Worm (Caenorhabditis elegans) whole organism, L4 larva: ENCODE data around the gene vps-54.

Experiments used
- D1046.2 ChIP-seq: fragments of 200-800 bp; sonication (Bioruptor generic); IDR thresholded peaks from 2 replicates; pipeline ENCODE4 v1.3.6; 2022; ENCODE audit warnings: missing genetic modification characterization, missing compliant biosample characterization
- F37D6.2 ChIP-seq: sonication (generic microtip); optimal IDR thresholded peaks from 2 replicates; lab custom pipeline; 2016; ENCODE audit warnings: mild to moderate bottlenecking, missing genetic modification characterization, missing compliant biosample characterization
- F49E8.2 ChIP-seq: sonication (generic microtip); optimal IDR thresholded peaks from 2 replicates; lab custom pipeline; 2016; ENCODE audit warnings: missing compliant biosample characterization, mild to moderate bottlenecking, missing genetic modification characterization, borderline replicate concordance
- R02D3.7 ChIP-seq: fragments of 150-350 bp; sonication (generic microtip); optimal IDR thresholded peaks from 3 replicates; lab custom pipeline; 2014; ENCODE audit warnings: missing biosample characterization, missing genetic modification characterization
- aha-1 ChIP-seq: fragments of 150-350 bp; peaks from one replicate; lab custom pipeline; 2014; ENCODE audit warnings: missing biosample characterization, missing genetic modification characterization
- ama-1 ChIP-seq: fragments of 150-350 bp; optimal IDR thresholded peaks from 2 replicates; lab custom pipeline; 2014; ENCODE audit warnings: inconsistent platforms, mixed read lengths
- ceh-28 ChIP-seq: fragments of 150-350 bp; optimal IDR thresholded peaks from 2 replicates; lab custom pipeline; 2014; ENCODE audit warnings: missing biosample characterization, missing genetic modification reagents, missing genetic modification characterization
- ceh-44 ChIP-seq: fragments of 200-800 bp; sonication (Bioruptor generic); IDR thresholded peaks from 2 replicates; pipeline ENCODE4 v1.3.6; 2022; ENCODE audit warnings: missing genetic modification reagents, missing genetic modification characterization, missing compliant biosample characterization
- ceh-82 ChIP-seq: sonication (generic microtip); optimal IDR thresholded peaks from 2 replicates; lab custom pipeline; 2017; ENCODE audit warnings: missing biosample characterization, missing genetic modification characterization
- ces-1 ChIP-seq: fragments of 150-350 bp; sonication (generic microtip); optimal IDR thresholded peaks from 4 replicates; lab custom pipeline; 2014; ENCODE audit warnings: missing biosample characterization, missing genetic modification reagents, missing genetic modification characterization
- ctbp-1 ChIP-seq: fragments of 200-800 bp; sonication (Bioruptor generic); IDR thresholded peaks from 2 replicates; pipeline ENCODE4 v1.3.6; 2022; ENCODE audit warnings: missing genetic modification reagents, missing genetic modification characterization, missing compliant biosample characterization
- dmd-6 ChIP-seq: fragments of 200-800 bp; sonication (Bioruptor generic); IDR thresholded peaks from 2 replicates; pipeline ENCODE4 v1.3.6; 2022; ENCODE audit warnings: missing genetic modification reagents, missing genetic modification characterization, missing compliant biosample characterization
- dmd-8 ChIP-seq: fragments of 200-800 bp; sonication (Bioruptor generic); IDR thresholded peaks from 2 replicates; pipeline ENCODE4 v1.3.6; 2022; ENCODE audit warnings: missing genetic modification characterization, missing compliant biosample characterization
- dmd-9 ChIP-seq: fragments of 200-800 bp; sonication (Bioruptor generic); IDR thresholded peaks from 2 replicates; pipeline ENCODE4 v1.3.6; 2022; ENCODE audit warnings: missing genetic modification reagents, missing genetic modification characterization, missing compliant biosample characterization
- dpl-1 ChIP-seq: fragments of 150-350 bp; optimal IDR thresholded peaks from 2 replicates; lab custom pipeline; 2014; ENCODE audit warnings: missing biosample characterization, missing genetic modification reagents, missing genetic modification characterization
- dve-1 ChIP-seq: sonication (generic microtip); optimal IDR thresholded peaks from 2 replicates; lab custom pipeline; 2017; ENCODE audit warnings: antibody characterized with exemption, mild to moderate bottlenecking, missing genetic modification characterization, missing compliant biosample characterization; ENCODE audit not compliant: insufficient read depth
- fkh-10 ChIP-seq: fragments of 150-350 bp; optimal IDR thresholded peaks from 2 replicates; lab custom pipeline; 2014; ENCODE audit warnings: missing biosample characterization, missing genetic modification reagents, missing genetic modification characterization
- hif-1 ChIP-seq, 2 experiments: sonication (generic microtip); optimal IDR thresholded peaks; 2 replicates each; lab custom pipeline; 2016 to 2017; ENCODE audit warnings: missing compliant biosample characterization in 2 of 2, missing genetic modification characterization in 2 of 2, missing genetic modification reagents in 2 of 2, missing genotype in 2 of 2, mild to moderate bottlenecking in 1 of 2
- hlh-30 ChIP-seq: sonication (generic microtip); optimal IDR thresholded peaks from 2 replicates; lab custom pipeline; 2017; ENCODE audit warnings: antibody characterized with exemption, mild to moderate bottlenecking, missing genetic modification characterization, missing compliant biosample characterization; ENCODE audit not compliant: insufficient read depth
- jun-1 ChIP-seq: fragments of 150-350 bp; optimal IDR thresholded peaks from 2 replicates; lab custom pipeline; 2014; ENCODE audit warnings: missing biosample characterization, missing genetic modification reagents, missing genetic modification characterization
- lin-15B ChIP-seq: fragments of 150-350 bp; sonication (generic microtip); optimal IDR thresholded peaks from 3 replicates; lab custom pipeline; 2014; ENCODE audit warnings: missing biosample characterization, missing genetic modification characterization
- nhr-10 ChIP-seq: fragments of 150-350 bp; optimal IDR thresholded peaks from 2 replicates; lab custom pipeline; 2014; ENCODE audit warnings: missing biosample characterization, missing genetic modification characterization
- nhr-111 ChIP-seq: fragments of 200-800 bp; sonication (Bioruptor generic); optimal IDR thresholded peaks from 2 replicates; lab custom pipeline; 2018; ENCODE audit warnings: mild to moderate bottlenecking, missing genetic modification characterization, missing compliant biosample characterization
- nhr-25 ChIP-seq: sonication (generic microtip); optimal IDR thresholded peaks from 2 replicates; lab custom pipeline; 2017; ENCODE audit warnings: missing genetic modification characterization, mild to moderate bottlenecking, missing compliant biosample characterization, antibody characterized with exemption, moderate library complexity, borderline replicate concordance; ENCODE audit not compliant: insufficient read depth
- nhr-28 ChIP-seq: fragments of 150-350 bp; optimal IDR thresholded peaks from 2 replicates; lab custom pipeline; 2014; ENCODE audit warnings: missing biosample characterization, missing genetic modification characterization
- nhr-6 ChIP-seq: fragments of 150-350 bp; optimal IDR thresholded peaks from 2 replicates; lab custom pipeline; 2014; ENCODE audit warnings: missing biosample characterization, missing genetic modification characterization
- pha-4 ChIP-seq, 2 experiments: fragments of 150-350 bp in 1 of 2; fragments of 200-800 bp in 1 of 2; sonication (Bioruptor generic) in 1 of 2; IDR thresholded peaks in 1 of 2; optimal IDR thresholded peaks in 1 of 2; 2 replicates each; pipeline versions ENCODE4 v1.3.6 to Lab custom; 2014 to 2022; ENCODE audit warnings: missing genetic modification characterization in 2 of 2, missing genetic modification reagents in 2 of 2, missing biosample characterization in 1 of 2, missing compliant biosample characterization in 1 of 2
- php-3 ChIP-seq: fragments of 200-800 bp; sonication (Bioruptor generic); IDR thresholded peaks from 2 replicates; pipeline ENCODE4 v1.3.6; 2022; ENCODE audit warnings: missing genetic modification reagents, missing genetic modification characterization, missing compliant biosample characterization
- set-16 ChIP-seq: fragments of 200-800 bp; sonication (Bioruptor generic); IDR thresholded peaks from 2 replicates; pipeline ENCODE4 v1.3.6; 2022; ENCODE audit warnings: missing genetic modification reagents, missing genetic modification characterization, missing compliant biosample characterization
- snpc-4 ChIP-seq: fragments of 150-350 bp; optimal IDR thresholded peaks from 2 replicates; lab custom pipeline; 2014; ENCODE audit warnings: missing biosample characterization, missing genetic modification characterization
- tra-1 ChIP-seq: fragments of 200-800 bp; sonication (Bioruptor generic); IDR thresholded peaks from 2 replicates; pipeline ENCODE4 v1.3.6; 2022; ENCODE audit warnings: missing genetic modification reagents, missing genetic modification characterization, missing compliant biosample characterization
- unc-62 ChIP-seq, 3 experiments: fragments of 150-350 bp in 1 of 3; sonication (generic microtip); optimal IDR thresholded peaks in 2 of 3; peaks in 1 of 3; 1 replicate in 1 of 3; 2 replicates in 2 of 3; lab custom pipeline; 2014 to 2017; ENCODE audit warnings: missing biosample characterization in 3 of 3, missing genetic modification characterization in 3 of 3, missing genetic modification reagents in 3 of 3, missing genotype in 1 of 3
- zag-1 ChIP-seq: fragments of 150-350 bp; optimal IDR thresholded peaks from 2 replicates; lab custom pipeline; 2014; ENCODE audit warnings: missing biosample characterization, missing genetic modification characterization
- zfp-3 ChIP-seq: fragments of 200-800 bp; sonication (Bioruptor generic); conservative IDR thresholded peaks from 2 replicates; pipeline ENCODE4 v1.3.6; 2022; ENCODE audit warnings: missing genetic modification reagents, missing genetic modification characterization, missing compliant biosample characterization

The vps-54 gene

DNA sequence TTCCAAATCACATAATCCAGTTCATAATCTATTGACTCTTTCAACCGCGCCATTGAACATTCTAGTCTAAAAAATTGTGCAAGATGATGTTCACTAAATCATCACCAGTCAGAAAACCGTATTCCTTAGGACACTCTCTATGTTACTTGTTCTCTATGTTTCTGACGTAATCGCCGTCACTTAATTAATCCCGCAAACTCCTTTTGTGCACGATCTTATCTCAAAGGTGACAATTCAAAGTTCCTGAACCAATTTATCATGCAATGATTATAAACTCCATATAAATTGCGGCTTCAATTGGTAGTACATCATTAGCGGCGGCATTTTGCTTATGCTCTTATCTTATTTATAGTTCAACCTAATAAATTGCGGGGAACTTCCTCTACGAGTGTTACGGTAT is 13.4 kb downstream of the vps-54 start:
- no peak for TF ChIP-seq ceh-28 (tag; lab: Kevin White, UChicago)
- TF ChIP-seq dve-1 (tag; lab: Kevin White, UChicago), result peak; percentile 18
- TF ChIP-seq dmd-6 (GFP tag; lab: Robert Waterston, UW), result peak; percentile 82
- TF ChIP-seq, all 104 proteins: peak for 2

DNA sequence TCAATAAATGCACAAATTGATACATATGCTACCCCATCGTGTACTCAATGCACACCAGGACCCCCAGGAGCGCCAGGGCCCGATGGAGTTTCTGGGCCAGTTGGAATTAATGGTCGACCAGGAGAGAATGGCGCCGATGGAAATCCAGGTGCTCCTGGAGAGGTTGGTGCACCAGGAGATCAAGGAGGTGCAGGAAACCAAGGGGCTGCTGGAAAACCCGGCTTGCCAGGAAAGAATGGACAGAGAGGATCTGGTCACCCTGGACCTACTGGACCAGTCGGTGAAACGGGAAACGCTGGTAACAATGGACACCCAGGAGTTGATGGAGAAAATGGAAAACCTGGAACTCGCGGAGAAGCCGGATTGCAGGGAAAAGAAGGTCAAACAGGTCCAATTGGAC is 14.6 kb downstream of the vps-54 start:
- TF ChIP-seq unc-62 (GFP tag; optimal IDR thresholded peaks at IDR 0.05 in 1 of 2; lab: Kevin White, UChicago) (peak in 1 of 2 experiments; percentile 73), unc-62 (tag; optimal IDR thresholded peaks at IDR 0.05; lab: Kevin White, UChicago) (no peak), set-16 (GFP tag; lab: Robert Waterston, UW) (peak; percentile 84; the same call in 1 of the 2 replicates), nhr-10 (no peak)

DNA sequence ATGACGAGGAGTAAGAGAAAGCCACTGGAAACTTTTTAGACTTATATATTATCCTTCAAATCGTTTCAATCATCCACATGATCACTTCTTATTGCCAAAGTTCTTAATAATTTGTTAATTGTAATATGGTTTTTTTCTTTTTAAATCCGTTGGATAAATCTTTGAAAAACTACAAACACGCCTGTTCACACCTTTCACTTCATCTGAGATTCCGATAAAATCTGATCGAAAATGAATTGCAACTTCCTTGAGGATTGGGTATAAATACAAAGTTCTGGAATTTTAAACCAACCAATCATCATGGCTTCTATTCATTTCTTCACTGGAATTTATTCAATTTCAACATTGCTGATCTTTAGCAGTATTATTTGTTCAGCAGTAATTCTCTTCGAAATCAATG is 15.6 kb downstream of the vps-54 start, which contains the start of gene col-152:
Gene col-152 (plus strand): TSS at position 301 of the 400 bp plus-strand sequence.
- TF ChIP-seq D1046.2 (GFP tag; lab: Robert Waterston, UW) (no peak), dmd-6 (GFP tag; lab: Robert Waterston, UW) (no peak), F49E8.2 (tag; lab: Kevin White, UChicago) (no peak), ctbp-1 (GFP tag; lab: Robert Waterston, UW) (no peak), R02D3.7 (tag; lab: Kevin White, UChicago) (no peak), ceh-44 (GFP tag; lab: Robert Waterston, UW) (no peak), dpl-1 (GFP tag; lab: Kevin White, UChicago) (no peak), nhr-6 (tag; lab: Kevin White, UChicago) (no peak), aha-1 (tag; lab: Kevin White, UChicago) (no peak), nhr-25 (tag; lab: Kevin White, UChicago) (no peak), snpc-4 (no peak), jun-1 (tag; lab: Kevin White, UChicago) (no peak), php-3 (GFP tag; lab: Robert Waterston, UW) (no peak), dmd-8 (GFP tag; lab: Robert Waterston, UW) (no peak), ama-1 (lab: Kevin White, UChicago) (no peak), ces-1 (GFP tag; lab: Kevin White, UChicago) (no peak), dmd-9 (no peak), hlh-30 (tag; lab: Kevin White, UChicago) (no peak), pha-4 (GFP tag; IDR thresholded peaks at IDR 0.05; lab: Robert Waterston, UW) (no peak), pha-4 (tag; optimal IDR thresholded peaks at IDR 0.05; lab: Kevin White, UChicago) (no peak)

DNA sequence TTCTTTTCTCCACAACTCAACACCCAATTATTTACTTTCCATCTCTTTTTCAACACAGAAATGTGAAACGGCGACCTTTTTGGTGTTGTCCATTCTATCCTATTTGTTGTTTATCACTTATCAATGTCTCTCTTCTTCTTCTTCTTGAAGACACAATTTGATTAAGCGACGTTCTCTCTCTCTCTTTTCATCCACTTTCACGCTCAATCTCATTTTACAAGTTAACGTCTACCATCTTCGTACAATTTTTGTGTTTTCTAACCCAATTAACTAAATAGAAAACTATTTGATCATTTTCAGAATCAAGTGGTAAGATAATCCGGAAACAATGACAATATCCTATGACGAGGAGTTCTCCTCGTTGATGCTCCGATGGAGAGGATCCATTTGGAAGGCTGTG is 18.5 kb downstream of the vps-54 start, which contains the start of gene best-14:
Gene best-14 (plus strand): TSS at position 301 of the 400 bp plus-strand sequence.
- peak in 1 of 2 experiments; percentile 34 for TF ChIP-seq unc-62 (GFP tag; optimal IDR thresholded peaks at IDR 0.05 in 1 of 2; lab: Kevin White, UChicago)
- no peak for TF ChIP-seq unc-62 (tag; optimal IDR thresholded peaks at IDR 0.05; lab: Kevin White, UChicago)
- no peak for TF ChIP-seq lin-15B

DNA sequence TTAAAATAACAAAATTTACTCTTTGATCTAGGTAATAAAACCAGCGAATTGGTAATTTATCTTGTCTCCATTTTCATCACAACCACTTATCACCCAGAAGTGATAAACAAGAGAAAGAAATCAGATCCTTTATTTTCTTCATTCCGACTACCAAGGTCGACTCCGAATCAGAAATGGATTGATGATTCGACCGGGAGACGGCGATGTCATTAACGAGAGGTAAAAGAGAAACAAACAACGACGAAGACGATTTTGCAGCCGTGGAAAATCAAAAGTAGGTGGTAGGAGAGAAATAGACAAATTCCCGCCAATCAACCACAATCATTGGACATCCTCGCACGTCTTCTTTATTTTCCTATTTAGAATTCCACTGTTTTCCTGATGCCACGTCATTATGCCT is 19.1 kb downstream of the vps-54 start:
- peak; percentile 49 for TF ChIP-seq nhr-28 (tag; lab: Kevin White, UChicago)
- no peak for TF ChIP-seq tra-1

DNA sequence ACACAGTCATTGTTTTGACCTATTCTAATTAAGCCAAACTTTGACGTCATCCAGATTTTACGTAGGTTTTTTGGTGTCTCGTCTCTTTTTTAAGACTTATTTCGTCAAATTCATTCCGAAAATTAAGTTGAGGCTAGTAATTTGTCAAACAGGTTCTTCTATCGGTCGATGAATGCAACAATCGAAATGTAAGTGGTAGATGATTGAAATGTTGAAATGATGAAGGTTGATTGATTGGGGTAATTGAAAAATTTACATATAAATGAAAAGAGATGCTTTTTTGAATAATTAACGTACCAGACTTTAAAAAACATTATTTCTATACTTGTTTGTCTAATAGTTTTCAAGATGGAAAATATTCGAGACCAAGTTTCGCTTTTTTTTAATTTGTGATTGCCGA is 19.9 kb downstream of the vps-54 start:
- no peak for TF ChIP-seq ceh-44 (GFP tag; lab: Robert Waterston, UW)
- peak in 1 of 2 experiments; percentile 85 for TF ChIP-seq unc-62 (GFP tag; optimal IDR thresholded peaks at IDR 0.05 in 1 of 2; lab: Kevin White, UChicago)
- no peak for TF ChIP-seq unc-62 (tag; optimal IDR thresholded peaks at IDR 0.05; lab: Kevin White, UChicago)

DNA sequence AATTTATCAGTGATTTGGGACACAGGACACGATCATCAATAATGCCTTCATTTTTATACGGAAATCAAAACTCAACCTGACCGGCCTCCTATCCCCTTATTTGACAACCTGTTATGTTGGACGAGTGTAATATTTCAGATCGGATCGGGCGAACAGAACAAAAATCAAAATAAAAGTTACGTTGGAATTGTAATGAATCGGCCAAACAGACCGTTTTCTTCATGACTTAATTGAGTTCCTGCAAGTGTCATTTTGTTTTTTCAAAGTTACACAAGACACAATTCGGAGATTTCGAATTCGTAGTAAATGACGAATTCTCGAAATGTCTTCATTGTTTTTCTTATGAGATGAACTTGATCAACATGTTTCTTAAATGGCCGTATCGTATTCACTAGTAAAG is 21.0 kb downstream of the vps-54 start, which contains the start of gene F32G8.3:
Gene F32G8.3 (minus strand): TSS at position 101 of the 400 bp plus-strand sequence.
- TF ChIP-seq fkh-10 (GFP tag; lab: Kevin White, UChicago) (no peak), nhr-111 (GFP tag; lab: Kevin White, UChicago) (no peak), zag-1 (tag; lab: Kevin White, UChicago) (no peak), nhr-25 (tag; lab: Kevin White, UChicago) (no peak), F37D6.2 (no peak), nhr-28 (tag; lab: Kevin White, UChicago) (no peak), hif-1 (tag; optimal IDR thresholded peaks at IDR 0.05; lab: Kevin White, UChicago) (no peak), ceh-82 (tag; lab: Kevin White, UChicago) (no peak), F49E8.2 (tag; lab: Kevin White, UChicago) (no peak), zfp-3 (no peak)
